Worm (Caenorhabditis elegans) whole organism, early embryonic: ENCODE measurements around the gene nhr-187.

ENCODE experiments used
- B0310.2 ChIP-seq: sonication (generic microtip); optimal IDR thresholded peaks from 2 replicates; lab custom pipeline; 2016; ENCODE audit warnings: mild to moderate bottlenecking, missing genetic modification characterization, missing compliant biosample characterization
- F13C5.2 ChIP-seq: sonication (generic microtip); optimal IDR thresholded peaks from 2 replicates; lab custom pipeline; 2017; ENCODE audit warnings: mild to moderate bottlenecking, missing genetic modification characterization, inconsistent platforms, missing compliant biosample characterization
- aly-1 ChIP-seq: sonication (generic microtip); optimal IDR thresholded peaks from 2 replicates; lab custom pipeline; 2016; ENCODE audit warnings: missing genetic modification characterization, missing compliant biosample characterization
- ama-1 ChIP-seq: fragments of 150-350 bp; optimal IDR thresholded peaks from 2 replicates; lab custom pipeline; 2014
- ceh-13 ChIP-seq: fragments of 200-800 bp; sonication (Bioruptor generic); optimal IDR thresholded peaks from 2 replicates; lab custom pipeline; 2018; ENCODE audit warnings: mild to moderate bottlenecking, missing genetic modification characterization, missing compliant biosample characterization
- ceh-36 ChIP-seq: sonication (generic microtip); optimal IDR thresholded peaks from 2 replicates; lab custom pipeline; 2016; ENCODE audit warnings: missing genetic modification characterization, inconsistent platforms, missing compliant biosample characterization
- ets-7 ChIP-seq: sonication (generic microtip); optimal IDR thresholded peaks from 2 replicates; lab custom pipeline; 2016; ENCODE audit warnings: missing genotype, missing genetic modification characterization, missing compliant biosample characterization
- flt-1 ChIP-seq: fragments of 200-800 bp; sonication (Bioruptor generic); IDR thresholded peaks from 2 replicates; pipeline ENCODE4 v1.3.6; 2022; ENCODE audit warnings: missing genetic modification characterization, missing compliant biosample characterization
- hmbx-1 ChIP-seq: sonication (generic microtip); optimal IDR thresholded peaks from 2 replicates; lab custom pipeline; 2016; ENCODE audit warnings: mild to moderate bottlenecking, missing genetic modification characterization, missing compliant biosample characterization
- hmg-4 ChIP-seq: fragments of 200-800 bp; sonication (Bioruptor generic); optimal IDR thresholded peaks from 2 replicates; lab custom pipeline; 2018; ENCODE audit warnings: mild to moderate bottlenecking, missing genetic modification characterization, missing compliant biosample characterization
- hnd-1 ChIP-seq: sonication (generic microtip); optimal IDR thresholded peaks from 2 replicates; lab custom pipeline; 2016; ENCODE audit warnings: missing genetic modification characterization, missing compliant biosample characterization
- pes-1 ChIP-seq: fragments of 200-800 bp; sonication (Bioruptor generic); IDR thresholded peaks from 2 replicates; pipeline ENCODE4 v1.3.6; 2022; ENCODE audit warnings: missing genetic modification reagents, missing genetic modification characterization, missing compliant biosample characterization
- scrt-1 ChIP-seq: fragments of 200-800 bp; sonication (Bioruptor generic); IDR thresholded peaks from 2 replicates; pipeline ENCODE4 v1.3.6; 2022; ENCODE audit warnings: missing genetic modification characterization, missing compliant biosample characterization
- sea-1 ChIP-seq: fragments of 200-800 bp; sonication (Bioruptor generic); conservative IDR thresholded peaks from 2 replicates; pipeline ENCODE4 v1.3.6; 2022; ENCODE audit warnings: missing genetic modification characterization, missing compliant biosample characterization
- tbx-11 ChIP-seq: fragments of 200-800 bp; sonication (Bioruptor generic); IDR thresholded peaks from 2 replicates; pipeline ENCODE4 v1.3.6; 2022; ENCODE audit warnings: missing genetic modification characterization, missing compliant biosample characterization
- tbx-37 ChIP-seq: fragments of 200-800 bp; sonication (Bioruptor generic); conservative IDR thresholded peaks from 2 replicates; pipeline ENCODE4 v1.3.6; 2022; ENCODE audit warnings: missing genetic modification reagents, missing genetic modification characterization, missing compliant biosample characterization
- tra-4 ChIP-seq: sonication (generic microtip); optimal IDR thresholded peaks from 2 replicates; lab custom pipeline; 2017; ENCODE audit warnings: missing genetic modification characterization, missing compliant biosample characterization

nhr-187 gene

ce11 chrV:3877242-3877641 lies 14.5 kb upstream of the nhr-187 start:
- TF ChIP-seq hmbx-1 (tag; lab: Kevin White, UChicago) (no peak), scrt-1 (GFP tag; lab: Robert Waterston, UW) (no peak), ceh-36 (no peak)

ce11 chrV:3874102-3874744 lies 11.5 kb upstream of the nhr-187 start, which contains the start of gene nhr-158:
Gene nhr-158, minus strand, starts transcription at chrV:3874152.
- no peak for TF ChIP-seq ceh-36
- no peak for TF ChIP-seq ceh-13 (GFP tag; lab: Kevin White, UChicago)

ce11 chrV:3870359-3870758 lies 7.6 kb upstream of the nhr-187 start:
- TF ChIP-seq aly-1 (tag; lab: Kevin White, UChicago) (no peak), tbx-11 (GFP tag; lab: Robert Waterston, UW) (no peak), ceh-13 (GFP tag; lab: Kevin White, UChicago) (no peak), tbx-37 (GFP tag; lab: Robert Waterston, UW) (no peak), hmg-4 (no peak), flt-1 (GFP tag; lab: Robert Waterston, UW) (no peak), scrt-1 (GFP tag; lab: Robert Waterston, UW) (no peak), tra-4 (tag; lab: Kevin White, UChicago) (no peak), B0310.2 (tag; lab: Kevin White, UChicago) (no peak), ets-7 (tag; lab: Kevin White, UChicago) (no peak), ceh-36 (no peak), F13C5.2 (tag; lab: Kevin White, UChicago) (no peak), hmbx-1 (tag; lab: Kevin White, UChicago) (no peak), hnd-1 (tag; lab: Kevin White, UChicago) (no peak), sea-1 (GFP tag; lab: Robert Waterston, UW) (no peak), pes-1 (GFP tag; lab: Robert Waterston, UW) (no peak)

ce11 chrV:3868905-3869304 lies 6.2 kb upstream of the nhr-187 start, which contains the start of gene nhr-157:
Gene nhr-157, minus strand, starts transcription at chrV:3869005.
- no peak for TF ChIP-seq scrt-1 (GFP tag; lab: Robert Waterston, UW)
- TF ChIP-seq aly-1 (tag; lab: Kevin White, UChicago) = no peak
- no peak for TF ChIP-seq tbx-37 (GFP tag; lab: Robert Waterston, UW)
- no peak for TF ChIP-seq hmg-4
- no peak for TF ChIP-seq hmbx-1 (tag; lab: Kevin White, UChicago)

- no peak for TF ChIP-seq flt-1 (GFP tag; lab: Robert Waterston, UW)
- no peak for TF ChIP-seq tbx-11 (GFP tag; lab: Robert Waterston, UW)
- no peak for TF ChIP-seq F13C5.2 (tag; lab: Kevin White, UChicago)
- TF ChIP-seq ceh-13 (GFP tag; lab: Kevin White, UChicago) = no peak
- no peak for TF ChIP-seq B0310.2 (tag; lab: Kevin White, UChicago)
- no peak for TF ChIP-seq hnd-1 (tag; lab: Kevin White, UChicago)
- TF ChIP-seq hmbx-1 (tag; lab: Kevin White, UChicago) = no peak
These were observed 2.5 kb upstream of the nhr-187 start for ce11 chrV:3865273-3865672.

- TF ChIP-seq hmg-4 = no peak
- TF ChIP-seq scrt-1 (GFP tag; lab: Robert Waterston, UW) = no peak
- no peak for TF ChIP-seq tbx-37 (GFP tag; lab: Robert Waterston, UW)
- no peak for TF ChIP-seq hnd-1 (tag; lab: Kevin White, UChicago)
These were observed 2.6 kb downstream of the nhr-187 start, which contains the start of gene nhr-189 for ce11 chrV:3860123-3860522. Gene nhr-189, minus strand, starts transcription at chrV:3860243.

ce11 chrV:3857778-3858177 lies 5.0 kb downstream of the nhr-187 start, which contains the start of gene nhr-188:
Gene nhr-188, minus strand, starts transcription at chrV:3857861.
- no peak for TF ChIP-seq tra-4 (tag; lab: Kevin White, UChicago)
- TF ChIP-seq pes-1 (GFP tag; lab: Robert Waterston, UW) = no peak
- TF ChIP-seq hnd-1 (tag; lab: Kevin White, UChicago) = no peak
- TF ChIP-seq sea-1 (GFP tag; lab: Robert Waterston, UW) = no peak
- no peak for TF ChIP-seq ceh-36
- TF ChIP-seq ceh-13 (GFP tag; lab: Kevin White, UChicago) = no peak
- TF ChIP-seq hmbx-1 (tag; lab: Kevin White, UChicago) = no peak
- TF ChIP-seq B0310.2 (tag; lab: Kevin White, UChicago) = no peak
- TF ChIP-seq ets-7 (tag; lab: Kevin White, UChicago) = no peak
- TF ChIP-seq aly-1 (tag; lab: Kevin White, UChicago) = no peak

ce11 chrV:3855916-3856315 lies 6.8 kb downstream of the nhr-187 start:
- TF ChIP-seq ceh-36 (no peak), tbx-11 (GFP tag; lab: Robert Waterston, UW) (no peak), flt-1 (GFP tag; lab: Robert Waterston, UW) (no peak), tra-4 (tag; lab: Kevin White, UChicago) (no peak), aly-1 (tag; lab: Kevin White, UChicago) (no peak), ama-1 (no peak), F13C5.2 (tag; lab: Kevin White, UChicago) (no peak), tbx-37 (GFP tag; lab: Robert Waterston, UW) (no peak), B0310.2 (tag; lab: Kevin White, UChicago) (no peak), hmbx-1 (tag; lab: Kevin White, UChicago) (no peak), scrt-1 (GFP tag; lab: Robert Waterston, UW) (no peak), ceh-13 (GFP tag; lab: Kevin White, UChicago) (no peak), hmg-4 (no peak), pes-1 (GFP tag; lab: Robert Waterston, UW) (no peak), ets-7 (tag; lab: Kevin White, UChicago) (no peak), hnd-1 (tag; lab: Kevin White, UChicago) (no peak), sea-1 (GFP tag; lab: Robert Waterston, UW) (no peak)
